Fruit fly (Drosophila melanogaster): Measurements from ENCODE around the gene per.

Gene per

DNA sequence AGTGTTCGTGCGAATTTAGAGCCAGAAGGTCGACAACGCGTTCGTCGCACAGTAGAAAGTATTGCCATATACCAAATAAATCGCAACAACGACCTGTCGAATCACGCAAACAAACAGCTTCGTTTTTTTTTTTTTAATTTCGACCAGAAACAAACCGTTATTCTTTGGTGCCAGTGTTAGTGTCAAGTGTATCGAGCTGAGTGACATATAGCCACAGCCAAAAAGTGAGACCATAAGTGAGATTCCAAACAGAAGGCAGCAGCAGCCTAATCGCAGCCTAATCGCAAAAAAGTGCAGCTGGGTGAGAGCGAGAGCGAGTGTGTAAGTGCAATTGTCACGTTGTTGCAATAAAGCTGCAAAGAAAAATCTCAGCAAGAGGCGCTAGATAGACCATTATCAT lies at the start of gene per:
per (plus strand) TSS at position 1 of the 400 bp plus-strand sequence.
- no peak for TF ChIP-seq croc (GFP tag; conservative IDR thresholded peaks at IDR 0.05)
- no peak for TF ChIP-seq CG11085 (GFP tag; IDR thresholded peaks at IDR 0.05)
- TF ChIP-seq org-1 (GFP tag; optimal IDR thresholded peaks at IDR 0.05), result no peak
- no peak for TF ChIP-seq CG4404 (GFP tag; IDR thresholded peaks at IDR 0.05)
- TF ChIP-seq Ada2b (GFP tag; IDR thresholded peaks at IDR 0.05), result no peak
- no peak for TF ChIP-seq CG11398 (GFP tag; optimal IDR thresholded peaks at IDR 0.05)
- no peak for TF ChIP-seq C15 (GFP tag; IDR thresholded peaks at IDR 0.05)
- TF ChIP-seq bab2 (GFP tag; optimal IDR thresholded peaks at IDR 0.05), result no peak
- TF ChIP-seq Eip74EF (GFP tag; optimal IDR thresholded peaks at IDR 0.05), result no peak
- TF ChIP-seq Opbp (GFP tag; IDR thresholded peaks at IDR 0.05; ENCODE audit: partially characterized antibody), result no peak
- TF ChIP-seq gce (GFP tag; IDR thresholded peaks at IDR 0.05), result no peak
- TF ChIP-seq CG10654 (GFP tag; optimal IDR thresholded peaks at IDR 0.05), result no peak
- no peak for TF ChIP-seq Awh (GFP tag; IDR thresholded peaks at IDR 0.05)

DNA sequence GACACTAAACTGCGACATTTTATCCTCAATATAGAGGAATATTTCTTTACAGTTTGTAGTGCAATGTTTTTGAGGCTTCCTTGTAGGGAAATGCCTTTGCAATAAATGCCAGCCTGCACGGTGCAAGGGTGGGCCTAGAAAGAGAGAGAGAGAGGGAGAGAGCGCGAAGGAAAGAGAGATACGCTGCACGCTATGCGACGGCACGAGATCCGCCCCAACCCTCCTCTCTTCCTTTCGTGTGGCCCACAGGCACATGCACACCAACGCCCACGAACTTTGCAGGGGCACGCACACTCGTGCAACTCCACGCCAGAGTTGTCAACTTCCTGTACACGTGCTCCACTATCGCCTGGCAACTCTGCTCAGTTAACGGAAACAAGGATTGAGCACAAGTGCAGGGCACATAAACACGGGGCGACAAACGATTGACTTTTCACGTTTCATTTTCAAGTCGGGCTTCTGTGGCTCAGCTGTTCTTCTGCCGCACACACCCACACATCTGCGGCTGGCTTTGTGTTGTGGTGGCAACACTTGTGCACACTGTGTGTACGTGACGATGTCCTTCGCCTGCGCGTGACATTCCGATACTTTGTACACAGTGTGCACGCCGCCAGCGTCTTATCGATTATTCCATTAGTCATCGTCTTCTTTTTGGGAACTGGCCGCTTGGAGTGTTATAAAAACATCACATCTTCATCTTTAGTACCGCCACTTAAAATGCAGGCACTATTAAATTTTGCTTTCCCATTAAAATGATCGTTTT lies 49.2 kb upstream of the per start:
- no peak for TF ChIP-seq CG10321 (GFP tag; IDR thresholded peaks at IDR 0.05)
- peak; percentile 16 for TF ChIP-seq Sry-δ (GFP tag; optimal IDR thresholded peaks at IDR 0.05)
- TF ChIP-seq CG6854 (GFP tag; optimal IDR thresholded peaks at IDR 0.05), result no peak
- no peak for TF ChIP-seq Lpt (GFP tag; optimal IDR thresholded peaks at IDR 0.05)
- no peak for TF ChIP-seq zf30C (GFP tag; optimal IDR thresholded peaks at IDR 0.05)
- peak; percentile 20; the same call in 1 of the 3 replicates for TF ChIP-seq knrl (GFP tag; IDR thresholded peaks at IDR 0.05; ENCODE audit: partially characterized antibody)
- peak; percentile 18; the same call in 1 of the 2 replicates for TF ChIP-seq seq (GFP tag; IDR thresholded peaks at IDR 0.05)
- no peak for TF ChIP-seq CG8765 (GFP tag; IDR thresholded peaks at IDR 0.05)
- TF ChIP-seq hth (optimal IDR thresholded peaks at IDR 0.05), result no peak
- no peak for TF ChIP-seq CG3847 (GFP tag; IDR thresholded peaks at IDR 0.05)
- TF ChIP-seq Xbp1 (GFP tag; optimal IDR thresholded peaks at IDR 0.05), result no peak
- no peak for TF ChIP-seq Stat92E (GFP tag; optimal IDR thresholded peaks at IDR 0.05)
- TF ChIP-seq Eip74EF (GFP tag; optimal IDR thresholded peaks at IDR 0.05), result no peak
- TF ChIP-seq CG18599 (GFP tag; optimal IDR thresholded peaks at IDR 0.05), result peak; percentile 18
- no peak for TF ChIP-seq CG18262 (tag; optimal IDR thresholded peaks at IDR 0.05)
- TF ChIP-seq CG13775 (GFP tag; optimal IDR thresholded peaks at IDR 0.05), result no peak
- peak; percentile 39 for TF ChIP-seq stwl (tag; optimal IDR thresholded peaks at IDR 0.05)
- TF ChIP-seq ac (GFP tag; optimal IDR thresholded peaks at IDR 0.05), result no peak
- TF ChIP-seq unc-4 (GFP tag; IDR thresholded peaks at IDR 0.05; ENCODE audit: partially characterized antibody), result peak; percentile 41; the same call in 1 of the 2 replicates
- TF ChIP-seq CG16813 (GFP tag; IDR thresholded peaks at IDR 0.05; ENCODE audit: partially characterized antibody), result peak; percentile 35; the same call in 2 of the 3 replicates
- no peak for TF ChIP-seq CG12744 (GFP tag; optimal IDR thresholded peaks at IDR 0.05)
- peak; percentile 11 to 47 for TF ChIP-seq Trl (optimal IDR thresholded peaks at IDR 0.05)
- no peak for TF ChIP-seq Trl (GFP tag; optimal IDR thresholded peaks at IDR 0.05)
- TF ChIP-seq vfl (GFP tag; optimal IDR thresholded peaks at IDR 0.05), result no peak
- no peak for TF ChIP-seq Xrp1 (GFP tag; IDR thresholded peaks at IDR 0.05)
- peak; percentile 55 for TF ChIP-seq CG1832 (GFP tag; optimal IDR thresholded peaks at IDR 0.05)
- no peak for TF ChIP-seq CG31441 (GFP tag; IDR thresholded peaks at IDR 0.05)
- no peak for TF ChIP-seq so (GFP tag; IDR thresholded peaks at IDR 0.05)
- TF ChIP-seq chm (GFP tag; IDR thresholded peaks at IDR 0.05), result no peak
- TF ChIP-seq CG2116 (GFP tag; optimal IDR thresholded peaks at IDR 0.05), result peak; percentile 51
- TF ChIP-seq CG10462 (GFP tag; optimal IDR thresholded peaks at IDR 0.05), result no peak
- TF ChIP-seq Med (GFP tag), result peak; percentile 45
- no peak for TF ChIP-seq salm (tag; optimal IDR thresholded peaks at IDR 0.05)
- no peak for TF ChIP-seq Antp (GFP tag; optimal IDR thresholded peaks at IDR 0.05)
- TF ChIP-seq Adf1 (GFP tag; IDR thresholded peaks at IDR 0.05), result peak; percentile 9; the same call in 1 of the 2 replicates
- TF ChIP-seq onecut (GFP tag; IDR thresholded peaks at IDR 0.05), result peak; percentile 69
- TF ChIP-seq TFAM (GFP tag; optimal IDR thresholded peaks at IDR 0.05), result no peak

Data from whole organism, embryonic.